Worm (Caenorhabditis elegans) whole organism, L4 larva: ENCODE measurements around the gene F11C7.6.

ENCODE experiments used
- F10B5.3 ChIP-seq: sonication (generic microtip); optimal IDR thresholded peaks from 2 replicates; lab custom pipeline; 2016; ENCODE audit warnings: mild to moderate bottlenecking, missing genetic modification characterization, missing compliant biosample characterization
- F44E2.7 ChIP-seq: fragments of 200-800 bp; sonication (Bioruptor generic); IDR thresholded peaks from 2 replicates; pipeline ENCODE4 v2.1.2; 2022; ENCODE audit warnings: missing genetic modification characterization, missing compliant biosample characterization
- T26A8.4 ChIP-seq: fragments of 200-800 bp; sonication (Bioruptor generic); IDR thresholded peaks from 2 replicates; pipeline ENCODE4 v1.3.6; 2022; ENCODE audit warnings: missing genetic modification characterization, missing compliant biosample characterization
- Y5F2A.4 ChIP-seq: fragments of 200-800 bp; sonication (Bioruptor generic); optimal IDR thresholded peaks from 2 replicates; lab custom pipeline; 2018; ENCODE audit warnings: mild to moderate bottlenecking, missing genetic modification characterization, missing compliant biosample characterization
- aha-1 ChIP-seq: fragments of 150-350 bp; peaks from one replicate; lab custom pipeline; 2014; ENCODE audit warnings: missing biosample characterization, missing genetic modification characterization
- aly-2 ChIP-seq: sonication (generic microtip); optimal IDR thresholded peaks from 2 replicates; lab custom pipeline; 2018; ENCODE audit warnings: missing biosample characterization, missing genetic modification characterization
- arid-1 ChIP-seq: fragments of 200-800 bp; sonication (Bioruptor generic); conservative IDR thresholded peaks from 2 replicates; pipeline ENCODE4 v1.3.6; 2022; ENCODE audit warnings: missing genetic modification reagents, missing genetic modification characterization, missing compliant biosample characterization
- attf-4 ChIP-seq: sonication (generic microtip); optimal IDR thresholded peaks from 3 replicates; lab custom pipeline; 2017; ENCODE audit warnings: missing biosample characterization, missing genetic modification characterization
- ceh-44 ChIP-seq: fragments of 200-800 bp; sonication (Bioruptor generic); IDR thresholded peaks from 2 replicates; pipeline ENCODE4 v1.3.6; 2022; ENCODE audit warnings: missing genetic modification reagents, missing genetic modification characterization, missing compliant biosample characterization
- ces-1 ChIP-seq: fragments of 150-350 bp; sonication (generic microtip); optimal IDR thresholded peaks from 4 replicates; lab custom pipeline; 2014; ENCODE audit warnings: missing biosample characterization, missing genetic modification reagents, missing genetic modification characterization
- cey-2 ChIP-seq: sonication (generic microtip); optimal IDR thresholded peaks from 3 replicates; lab custom pipeline; 2017; ENCODE audit warnings: missing genetic modification characterization, mild to moderate bottlenecking, missing compliant biosample characterization, antibody characterized with exemption, borderline replicate concordance; ENCODE audit not compliant: insufficient read depth
- daf-16 ChIP-seq, 3 experiments: sonication (generic microtip); optimal IDR thresholded peaks; 2 replicates each; lab custom pipeline; 2016 to 2017; ENCODE audit warnings: missing genetic modification characterization in 3 of 3, missing genetic modification reagents in 3 of 3, mild to moderate bottlenecking in 2 of 3, missing compliant biosample characterization in 2 of 3, missing biosample characterization in 1 of 3, moderate library complexity in 1 of 3
- dmd-9 ChIP-seq: fragments of 200-800 bp; sonication (Bioruptor generic); IDR thresholded peaks from 2 replicates; pipeline ENCODE4 v1.3.6; 2022; ENCODE audit warnings: missing genetic modification reagents, missing genetic modification characterization, missing compliant biosample characterization
- dpl-1 ChIP-seq: fragments of 150-350 bp; optimal IDR thresholded peaks from 2 replicates; lab custom pipeline; 2014; ENCODE audit warnings: missing biosample characterization, missing genetic modification reagents, missing genetic modification characterization
- dve-1 ChIP-seq: sonication (generic microtip); optimal IDR thresholded peaks from 2 replicates; lab custom pipeline; 2017; ENCODE audit warnings: antibody characterized with exemption, mild to moderate bottlenecking, missing genetic modification characterization, missing compliant biosample characterization; ENCODE audit not compliant: insufficient read depth
- fos-1 ChIP-seq: fragments of 150-350 bp; optimal IDR thresholded peaks from 2 replicates; lab custom pipeline; 2014; ENCODE audit warnings: missing biosample characterization, missing genetic modification characterization
- hlh-11 ChIP-seq: fragments of 200-800 bp; sonication (Bioruptor generic); optimal IDR thresholded peaks from 2 replicates; lab custom pipeline; 2018; ENCODE audit warnings: mild to moderate bottlenecking, missing genetic modification characterization, missing compliant biosample characterization
- hlh-30 ChIP-seq: sonication (generic microtip); optimal IDR thresholded peaks from 2 replicates; lab custom pipeline; 2017; ENCODE audit warnings: antibody characterized with exemption, mild to moderate bottlenecking, missing genetic modification characterization, missing compliant biosample characterization; ENCODE audit not compliant: insufficient read depth
- lim-7 ChIP-seq: fragments of 200-800 bp; sonication (Bioruptor generic); IDR thresholded peaks from 2 replicates; pipeline ENCODE4 v1.3.6; 2022; ENCODE audit warnings: missing genetic modification characterization, missing compliant biosample characterization
- lin-13 ChIP-seq: fragments of 150-350 bp; optimal IDR thresholded peaks from 2 replicates; lab custom pipeline; 2014; ENCODE audit warnings: missing biosample characterization, missing genetic modification reagents, missing genetic modification characterization
- lin-15B ChIP-seq: fragments of 150-350 bp; sonication (generic microtip); optimal IDR thresholded peaks from 3 replicates; lab custom pipeline; 2014; ENCODE audit warnings: missing biosample characterization, missing genetic modification characterization
- madf-9 ChIP-seq: fragments of 200-800 bp; sonication (Bioruptor generic); conservative IDR thresholded peaks from 2 replicates; pipeline ENCODE4 v1.3.6; 2022; ENCODE audit warnings: missing genetic modification reagents, missing genetic modification characterization, missing compliant biosample characterization
- mdl-1 ChIP-seq, 2 experiments: fragments of 150-350 bp in 1 of 2; sonication (generic microtip) in 1 of 2; optimal IDR thresholded peaks; 2 replicates each; lab custom pipeline; 2014 to 2017; ENCODE audit warnings: missing biosample characterization in 2 of 2, missing genetic modification characterization in 2 of 2
- mep-1 ChIP-seq: fragments of 150-350 bp; sonication (generic microtip); optimal IDR thresholded peaks from 3 replicates; lab custom pipeline; 2014; ENCODE audit warnings: missing biosample characterization, missing genetic modification characterization
- mes-2 ChIP-seq: sonication (generic microtip); optimal IDR thresholded peaks from 2 replicates; lab custom pipeline; 2016; ENCODE audit warnings: missing genotype, mild to moderate bottlenecking, missing genetic modification characterization, missing compliant biosample characterization; ENCODE audit not compliant: poor library complexity, severe bottlenecking
- mxl-3 ChIP-seq: fragments of 200-800 bp; sonication (Bioruptor generic); optimal IDR thresholded peaks from 2 replicates; lab custom pipeline; 2018; ENCODE audit warnings: mild to moderate bottlenecking, missing genetic modification characterization, missing compliant biosample characterization
- nhr-102 ChIP-seq: sonication (generic microtip); optimal IDR thresholded peaks from 2 replicates; lab custom pipeline; 2016; ENCODE audit warnings: mild to moderate bottlenecking, missing genetic modification characterization, moderate library complexity, missing compliant biosample characterization
- nhr-11 ChIP-seq: fragments of 150-350 bp; optimal IDR thresholded peaks from 2 replicates; lab custom pipeline; 2014; ENCODE audit warnings: missing biosample characterization, missing genetic modification characterization
- nhr-111 ChIP-seq: fragments of 200-800 bp; sonication (Bioruptor generic); optimal IDR thresholded peaks from 2 replicates; lab custom pipeline; 2018; ENCODE audit warnings: mild to moderate bottlenecking, missing genetic modification characterization, missing compliant biosample characterization
- nhr-237 ChIP-seq: sonication (generic microtip); optimal IDR thresholded peaks from 2 replicates; lab custom pipeline; 2017; ENCODE audit warnings: missing biosample characterization, missing genetic modification characterization
- nhr-28 ChIP-seq: fragments of 150-350 bp; optimal IDR thresholded peaks from 2 replicates; lab custom pipeline; 2014; ENCODE audit warnings: missing biosample characterization, missing genetic modification characterization
- pqm-1 ChIP-seq: sonication (generic microtip); optimal IDR thresholded peaks from 2 replicates; lab custom pipeline; 2017; ENCODE audit warnings: missing biosample characterization, missing genetic modification characterization
- sdz-12 ChIP-seq: fragments of 200-800 bp; sonication (Bioruptor generic); optimal IDR thresholded peaks from 2 replicates; lab custom pipeline; 2018; ENCODE audit warnings: mild to moderate bottlenecking, missing genetic modification characterization, missing compliant biosample characterization
- set-16 ChIP-seq: fragments of 200-800 bp; sonication (Bioruptor generic); IDR thresholded peaks from 2 replicates; pipeline ENCODE4 v1.3.6; 2022; ENCODE audit warnings: missing genetic modification reagents, missing genetic modification characterization, missing compliant biosample characterization
- snpc-1.2 ChIP-seq: fragments of 200-800 bp; sonication (Bioruptor generic); IDR thresholded peaks from 2 replicates; pipeline ENCODE4 v1.3.6; 2022; ENCODE audit warnings: missing genetic modification reagents, missing genetic modification characterization, missing compliant biosample characterization
- spr-3 ChIP-seq: fragments of 200-800 bp; sonication (Bioruptor generic); optimal IDR thresholded peaks from 2 replicates; lab custom pipeline; 2018; ENCODE audit warnings: mild to moderate bottlenecking, missing genetic modification characterization, missing compliant biosample characterization
- tra-1 ChIP-seq: fragments of 200-800 bp; sonication (Bioruptor generic); IDR thresholded peaks from 2 replicates; pipeline ENCODE4 v1.3.6; 2022; ENCODE audit warnings: missing genetic modification reagents, missing genetic modification characterization, missing compliant biosample characterization
- unc-130 ChIP-seq: sonication (generic microtip); optimal IDR thresholded peaks from 2 replicates; lab custom pipeline; 2016; ENCODE audit warnings: missing genetic modification reagents, missing genetic modification characterization, missing compliant biosample characterization
- unc-39 ChIP-seq: sonication (generic microtip); optimal IDR thresholded peaks from 2 replicates; lab custom pipeline; 2017; ENCODE audit warnings: missing biosample characterization, missing genetic modification characterization
- unc-62 ChIP-seq, 3 experiments: fragments of 150-350 bp in 1 of 3; sonication (generic microtip); optimal IDR thresholded peaks in 2 of 3; peaks in 1 of 3; 1 replicate in 1 of 3; 2 replicates in 2 of 3; lab custom pipeline; 2014 to 2017; ENCODE audit warnings: missing biosample characterization in 3 of 3, missing genetic modification characterization in 3 of 3, missing genetic modification reagents in 3 of 3, missing genotype in 1 of 3
- zfp-3 ChIP-seq: fragments of 200-800 bp; sonication (Bioruptor generic); conservative IDR thresholded peaks from 2 replicates; pipeline ENCODE4 v1.3.6; 2022; ENCODE audit warnings: missing genetic modification reagents, missing genetic modification characterization, missing compliant biosample characterization
- ztf-11 ChIP-seq: fragments of 150-350 bp; optimal IDR thresholded peaks from 2 replicates; lab custom pipeline; 2014; ENCODE audit warnings: missing biosample characterization, missing genetic modification characterization

The F11C7.6 gene

ce11 chrX:17386130-17386529 is 15.2 kb upstream of the F11C7.6 start:
- TF ChIP-seq nhr-237 (tag; lab: Kevin White, UChicago) (no peak), nhr-28 (tag; lab: Kevin White, UChicago) (peak; percentile 1), lin-13 (GFP tag; lab: Kevin White, UChicago) (no peak), daf-16 (GFP tag; optimal IDR thresholded peaks at IDR 0.05; lab: Kevin White, UChicago) (no peak), daf-16 (tag; optimal IDR thresholded peaks at IDR 0.05; lab: Kevin White, UChicago) (peak; percentile 81), pqm-1 (tag; lab: Kevin White, UChicago) (peak; percentile 53), aly-2 (no peak), nhr-102 (tag; lab: Kevin White, UChicago) (no peak), unc-62 (GFP tag; optimal IDR thresholded peaks at IDR 0.05 in 1 of 2; lab: Kevin White, UChicago) (peak in 1 of 2 experiments; percentile 78), unc-62 (tag; optimal IDR thresholded peaks at IDR 0.05; lab: Kevin White, UChicago) (no peak)
- TF ChIP-seq, all 104 proteins: peak for 4

- TF ChIP-seq arid-1 (GFP tag; lab: Robert Waterston, UW) (no peak), unc-62 (GFP tag; optimal IDR thresholded peaks at IDR 0.05 in 1 of 2; lab: Kevin White, UChicago) (peak in 1 of 2 experiments; percentile 96), unc-62 (tag; optimal IDR thresholded peaks at IDR 0.05; lab: Kevin White, UChicago) (no peak), set-16 (GFP tag; lab: Robert Waterston, UW) (peak; percentile 43)
- TF ChIP-seq, all 104 proteins: peak for 2
These were observed 10.8 kb upstream of the F11C7.6 start for ce11 chrX:17390531-17390930.

- TF ChIP-seq attf-4 (no peak), lin-15B (no peak), Y5F2A.4 (GFP tag; lab: Kevin White, UChicago) (no peak), fos-1 (no peak), unc-39 (tag; lab: Kevin White, UChicago) (no peak), lim-7 (no peak), cey-2 (tag; lab: Kevin White, UChicago) (no peak), ces-1 (GFP tag; lab: Kevin White, UChicago) (no peak)
- TF ChIP-seq, all 104 proteins: peak for 0
These were observed 9.8 kb upstream of the F11C7.6 start, which contains the start of gene F10D7.5 for ce11 chrX:17391515-17391914. Gene F10D7.5, minus strand, starts transcription at chrX:17391615.

- TF ChIP-seq hlh-11 (tag; lab: Kevin White, UChicago) (peak; percentile 68), daf-16 (GFP tag; optimal IDR thresholded peaks at IDR 0.05; lab: Kevin White, UChicago) (peak in 1 of 2 experiments; percentile 33), daf-16 (tag; optimal IDR thresholded peaks at IDR 0.05; lab: Kevin White, UChicago) (peak; percentile 55), dmd-9 (GFP tag; lab: Robert Waterston, UW) (no peak), madf-9 (GFP tag; lab: Robert Waterston, UW) (peak; percentile 27; the same call in 1 of the 2 replicates), ztf-11 (tag; lab: Kevin White, UChicago) (no peak), sdz-12 (GFP tag; lab: Kevin White, UChicago) (no peak), mdl-1 (tag; optimal IDR thresholded peaks at IDR 0.05; lab: Kevin White, UChicago) (peak in 1 of 2 experiments; percentile 70), snpc-1.2 (GFP tag; lab: Robert Waterston, UW) (no peak), unc-130 (GFP tag; lab: Kevin White, UChicago) (no peak), F44E2.7 (GFP tag; lab: Robert Waterston, UW) (no peak), nhr-102 (tag; lab: Kevin White, UChicago) (no peak), nhr-111 (GFP tag; lab: Kevin White, UChicago) (no peak), nhr-11 (tag; lab: Kevin White, UChicago) (peak; percentile 61), tra-1 (peak; percentile 69; the same call in 1 of the 2 replicates), zfp-3 (GFP tag; lab: Robert Waterston, UW) (no peak), dpl-1 (GFP tag; lab: Kevin White, UChicago) (peak; percentile 50), mxl-3 (GFP tag; lab: Kevin White, UChicago) (peak; percentile 66), mes-2 (tag; lab: Kevin White, UChicago) (peak; percentile 81), T26A8.4 (0 out of 2 replicates have a peak, but pooled peaks have one; percentile 18), set-16 (GFP tag; lab: Robert Waterston, UW) (no peak), nhr-28 (tag; lab: Kevin White, UChicago) (peak; percentile 73), mep-1 (tag; lab: Kevin White, UChicago) (peak; percentile 88), dve-1 (tag; lab: Kevin White, UChicago) (peak; percentile 74), aha-1 (tag; lab: Kevin White, UChicago) (peak; percentile 87), unc-62 (GFP tag; optimal IDR thresholded peaks at IDR 0.05 in 1 of 2; lab: Kevin White, UChicago) (peak in 1 of 2 experiments; percentile 76), unc-62 (tag; optimal IDR thresholded peaks at IDR 0.05; lab: Kevin White, UChicago) (no peak), spr-3 (GFP tag; lab: Kevin White, UChicago) (no peak), ceh-44 (no peak), F10B5.3 (tag; lab: Kevin White, UChicago) (no peak), hlh-30 (tag; lab: Kevin White, UChicago) (peak; percentile 89)
These were observed 9.2 kb upstream of the F11C7.6 start for ce11 chrX:17392182-17392581.
